Fruit fly (Drosophila melanogaster) whole organism, wandering third instar larva: ENCODE measurements around the gene CG14692.

Experiments
- Abd-B ChIP-seq: fragments of >200 bp; optimal IDR thresholded peaks from 2 replicates; lab custom pipeline; 2017; ENCODE audit warnings: missing biosample characterization, missing genetic modification characterization
- CG32264 ChIP-seq: fragments of 200-800 bp; sonication (Bioruptor generic); optimal IDR thresholded peaks from 2 replicates; lab custom pipeline; 2016; ENCODE audit warnings: missing biosample characterization, missing genetic modification characterization
- CG9705 ChIP-seq: fragments of 200-800 bp; sonication (Bioruptor generic); optimal IDR thresholded peaks from 2 replicates; lab custom pipeline; 2018; ENCODE audit warnings: missing biosample characterization, mild to moderate bottlenecking, missing genetic modification characterization
- CrebA ChIP-seq: fragments of 200-800 bp; sonication (Bioruptor generic); optimal IDR thresholded peaks from 2 replicates; lab custom pipeline; 2016; ENCODE audit warnings: missing biosample characterization, mild to moderate bottlenecking, missing genetic modification characterization, borderline replicate concordance
- Dfd ChIP-seq: fragments of >200 bp; optimal IDR thresholded peaks from 2 replicates; lab custom pipeline; 2017; ENCODE audit warnings: missing biosample characterization, missing genetic modification characterization
- Dif ChIP-seq: fragments of 200-275, 200-300 bp; sonication (Bioruptor generic); optimal IDR thresholded peaks from 2 replicates; lab custom pipeline; 2018; ENCODE audit warnings: missing biosample characterization, missing genetic modification characterization; ENCODE audit not compliant: partially characterized antibody
- GATAd ChIP-seq: sonication (Bioruptor generic); optimal IDR thresholded peaks from 2 replicates; lab custom pipeline; 2016; ENCODE audit warnings: missing biosample characterization, missing genetic modification characterization
- HLH106 ChIP-seq: fragments of 200-800 bp; optimal IDR thresholded peaks from 3 replicates; lab custom pipeline; 2019; ENCODE audit warnings: missing biosample characterization, mild to moderate bottlenecking, missing genetic modification characterization, moderate library complexity
- Hnf4 ChIP-seq: fragments of 200-800 bp; sonication (Bioruptor generic); optimal IDR thresholded peaks from 2 replicates; lab custom pipeline; 2016; ENCODE audit warnings: missing biosample characterization, mild to moderate bottlenecking, missing genetic modification characterization
- Hr78 ChIP-seq: fragments of >200 bp; optimal IDR thresholded peaks from 2 replicates; lab custom pipeline; 2017; ENCODE audit warnings: missing biosample characterization, missing genetic modification characterization
- Hr83 ChIP-seq: fragments of 200-300 bp; sonication (Bioruptor generic); optimal IDR thresholded peaks from 2 replicates; lab custom pipeline; 2016; ENCODE audit warnings: missing biosample characterization, mild to moderate bottlenecking, missing genetic modification characterization, moderate library complexity; ENCODE audit not compliant: poor library complexity, severe bottlenecking
- Jra ChIP-seq: sonication (Bioruptor generic); optimal IDR thresholded peaks from 2 replicates; lab custom pipeline; 2016; ENCODE audit warnings: missing biosample characterization, missing genetic modification characterization
- Mio ChIP-seq: sonication (Bioruptor generic); optimal IDR thresholded peaks from 2 replicates; lab custom pipeline; 2016; ENCODE audit warnings: missing biosample characterization, missing genetic modification characterization
- Myc ChIP-seq: fragments of >200 bp; optimal IDR thresholded peaks from 2 replicates; lab custom pipeline; 2017
- N ChIP-seq: fragments of >200 bp; optimal IDR thresholded peaks from 2 replicates; lab custom pipeline; 2018; ENCODE audit warnings: missing biosample characterization, missing external identifiers, missing genetic modification characterization
- OdsH ChIP-seq: fragments of 200-800 bp; sonication (Bioruptor generic); optimal IDR thresholded peaks from 2 replicates; lab custom pipeline; 2016; ENCODE audit warnings: missing biosample characterization, mild to moderate bottlenecking, missing genetic modification characterization
- Rel ChIP-seq, 2 experiments: fragments of 200-800 bp; sonication (Bioruptor generic) in 1 of 2; optimal IDR thresholded peaks; 2 replicates in 1 of 2; 3 replicates in 1 of 2; lab custom pipeline; 2016 to 2019; ENCODE audit warnings: mild to moderate bottlenecking in 2 of 2, missing biosample characterization in 2 of 2, missing genetic modification characterization in 2 of 2, moderate library complexity in 1 of 2
- Sp1 ChIP-seq: fragments of 200-800 bp; sonication (Bioruptor generic); optimal IDR thresholded peaks from 3 replicates; lab custom pipeline; 2019; ENCODE audit warnings: missing biosample characterization, mild to moderate bottlenecking, missing genetic modification characterization, moderate library complexity
- Vsx2 ChIP-seq: fragments of 200-300, 225-300 bp; sonication (Bioruptor generic); optimal IDR thresholded peaks from 2 replicates; lab custom pipeline; 2018; ENCODE audit warnings: missing biosample characterization, missing genetic modification characterization; ENCODE audit not compliant: partially characterized antibody
- br ChIP-seq: fragments of 200-800 bp; sonication (Bioruptor generic); optimal IDR thresholded peaks from 2 replicates; lab custom pipeline; 2016; ENCODE audit warnings: missing biosample characterization, missing genetic modification characterization
- brk ChIP-seq: fragments of 200-800 bp; sonication (Bioruptor generic); optimal IDR thresholded peaks from 2 replicates; lab custom pipeline; 2016; ENCODE audit warnings: missing biosample characterization, mild to moderate bottlenecking, missing genetic modification characterization
- dl ChIP-seq, 2 experiments: fragments of 175-275, 200-275 bp in 1 of 2; fragments of 200-275 bp in 1 of 2; sonication (Bioruptor generic); optimal IDR thresholded peaks; lab custom pipeline; 2018; ENCODE audit warnings: mild to moderate bottlenecking in 2 of 2, missing biosample characterization in 2 of 2, missing genetic modification characterization in 2 of 2, moderate library complexity in 2 of 2; ENCODE audit not compliant: partially characterized antibody in 2 of 2, insufficient read depth in 1 of 2
- dmrt93B ChIP-seq: fragments of 200-800 bp; sonication (Bioruptor generic); optimal IDR thresholded peaks from 2 replicates; lab custom pipeline; 2018; ENCODE audit warnings: missing biosample characterization, mild to moderate bottlenecking, missing genetic modification characterization
- dsf ChIP-seq: sonication (Bioruptor generic); optimal IDR thresholded peaks from 2 replicates; lab custom pipeline; 2016; ENCODE audit warnings: missing biosample characterization, missing genetic modification characterization, borderline replicate concordance
- ey ChIP-seq: fragments of 200-800 bp; sonication (Bioruptor generic); optimal IDR thresholded peaks from 2 replicates; lab custom pipeline; 2016; ENCODE audit warnings: missing biosample characterization, missing genetic modification characterization
- foxo ChIP-seq, 2 experiments: fragments of 200-800 bp; sonication (Bioruptor generic); optimal IDR thresholded peaks; 2 replicates in 1 of 2; 3 replicates in 1 of 2; lab custom pipeline; 2016 to 2017; ENCODE audit warnings: missing biosample characterization in 2 of 2, missing genetic modification characterization in 2 of 2
- fru ChIP-seq: fragments of 200-800 bp; sonication (Bioruptor generic); optimal IDR thresholded peaks from 3 replicates; lab custom pipeline; 2016; ENCODE audit warnings: missing biosample characterization, mild to moderate bottlenecking, missing genetic modification characterization
- h ChIP-seq: fragments of 200-800 bp; sonication (Bioruptor generic); optimal IDR thresholded peaks from 3 replicates; lab custom pipeline; 2016; ENCODE audit warnings: missing biosample characterization, mild to moderate bottlenecking, missing genetic modification characterization
- jim ChIP-seq: fragments of 175-275, 200-325 bp; sonication (Bioruptor generic); optimal IDR thresholded peaks from 2 replicates; lab custom pipeline; 2016; ENCODE audit warnings: missing biosample characterization, mild to moderate bottlenecking, missing genetic modification characterization
- lola ChIP-seq: fragments of >200 bp; optimal IDR thresholded peaks from 2 replicates; lab custom pipeline; 2017; ENCODE audit warnings: missing biosample characterization, missing genetic modification characterization
- pan ChIP-seq: fragments of >200 bp; optimal IDR thresholded peaks from 2 replicates; lab custom pipeline; 2017
- psq ChIP-seq: fragments of 200-800 bp; sonication (Bioruptor generic); optimal IDR thresholded peaks from 3 replicates; lab custom pipeline; 2017; ENCODE audit warnings: missing biosample characterization, mild to moderate bottlenecking, missing genetic modification characterization, moderate library complexity
- rgr ChIP-seq: fragments of 200-800 bp; sonication (Bioruptor generic); optimal IDR thresholded peaks from 3 replicates; lab custom pipeline; 2016; ENCODE audit warnings: missing biosample characterization, mild to moderate bottlenecking, missing genetic modification characterization
- sage ChIP-seq: fragments of 200-800 bp; sonication (Bioruptor generic); optimal IDR thresholded peaks from 2 replicates; lab custom pipeline; 2016; ENCODE audit warnings: missing biosample characterization, mild to moderate bottlenecking, missing genetic modification characterization
- sv ChIP-seq: fragments of 200-800 bp; sonication (Bioruptor generic); optimal IDR thresholded peaks from 3 replicates; lab custom pipeline; 2016; ENCODE audit warnings: missing biosample characterization, missing genetic modification characterization
- tai ChIP-seq: sonication (Bioruptor generic); optimal IDR thresholded peaks from 2 replicates; lab custom pipeline; 2016; ENCODE audit warnings: missing biosample characterization, missing genetic modification characterization
- usp ChIP-seq: fragments of >200 bp; optimal IDR thresholded peaks from 2 replicates; lab custom pipeline; 2017; ENCODE audit warnings: missing biosample characterization, missing genetic modification characterization
- woc ChIP-seq: sonication (Bioruptor generic); optimal IDR thresholded peaks from 2 replicates; lab custom pipeline; 2016; ENCODE audit warnings: missing biosample characterization, mild to moderate bottlenecking, missing genetic modification characterization

Gene CG14692

dm6 chr3R:10792604-10793003 is 11.2 kb downstream of the CG14692 start, which contains the start of gene CG14687:
TSS of gene CG14687 (plus strand) at chr3R:10792904.
- TF ChIP-seq HLH106 (tag; lab: Kevin White, UChicago) (no peak), CG32264 (GFP tag; lab: Kevin White, UChicago) (no peak), Rel (GFP tag; optimal IDR thresholded peaks at IDR 0.05; lab: Kevin White, UChicago) (no peak), Rel (tag; optimal IDR thresholded peaks at IDR 0.05; lab: Kevin White, UChicago) (no peak), Sp1 (GFP tag; lab: Kevin White, UChicago) (no peak), usp (GFP tag; lab: Kevin White, UChicago) (no peak), dsf (GFP tag; lab: Kevin White, UChicago) (no peak), h (GFP tag; lab: Kevin White, UChicago) (no peak), Hr78 (no peak), Abd-B (no peak), dl (GFP tag; optimal IDR thresholded peaks at IDR 0.05; lab: Kevin White, UChicago; ENCODE audit: insufficient read depth in 1 of 2, partially characterized antibody in 2 of 2) (no peak), rgr (GFP tag; lab: Kevin White, UChicago) (no peak)
- TF ChIP-seq, all 38 proteins: peak for 0

- peak; percentile 24 for TF ChIP-seq dsf (GFP tag; lab: Kevin White, UChicago)
- peak; percentile 79 for TF ChIP-seq Jra (GFP tag; lab: Kevin White, UChicago)
- no peak for TF ChIP-seq Dfd (GFP tag; lab: Kevin White, UChicago)
- peak; percentile 68 for TF ChIP-seq Hnf4 (GFP tag; lab: Kevin White, UChicago)
- TF ChIP-seq sage (GFP tag; lab: Kevin White, UChicago), result no peak
- TF ChIP-seq N (GFP tag; lab: Kevin White, UChicago), result no peak
- TF ChIP-seq Hr83 (GFP tag; lab: Kevin White, UChicago), result no peak
- peak; percentile 65 for TF ChIP-seq rgr (GFP tag; lab: Kevin White, UChicago)
- TF ChIP-seq sv (GFP tag; lab: Kevin White, UChicago), result peak; percentile 49
- peak; percentile 38 for TF ChIP-seq CG9705
- TF ChIP-seq Rel (GFP tag; optimal IDR thresholded peaks at IDR 0.05; lab: Kevin White, UChicago), result no peak
- TF ChIP-seq Rel (tag; optimal IDR thresholded peaks at IDR 0.05; lab: Kevin White, UChicago), result peak; percentile 35
- no peak for TF ChIP-seq brk (GFP tag; lab: Kevin White, UChicago)
- peak; percentile 62 for TF ChIP-seq Myc (lab: Kevin White, UChicago)
- TF ChIP-seq Abd-B, result no peak
- no peak for TF ChIP-seq dl (GFP tag; optimal IDR thresholded peaks at IDR 0.05; lab: Kevin White, UChicago; ENCODE audit: insufficient read depth in 1 of 2, partially characterized antibody in 2 of 2)
- no peak for TF ChIP-seq pan
- TF ChIP-seq HLH106 (tag; lab: Kevin White, UChicago), result peak; percentile 52
- TF ChIP-seq Vsx2, result no peak
- TF ChIP-seq tai (GFP tag; lab: Kevin White, UChicago), result no peak
- peak in 1 of 2 experiments; percentile 50 for TF ChIP-seq foxo (GFP tag; optimal IDR thresholded peaks at IDR 0.05; lab: Kevin White, UChicago)
- TF ChIP-seq Mio (GFP tag; lab: Kevin White, UChicago), result no peak
- TF ChIP-seq CrebA (GFP tag; lab: Kevin White, UChicago), result no peak
- peak; percentile 69 for TF ChIP-seq GATAd (GFP tag; lab: Kevin White, UChicago)
- no peak for TF ChIP-seq usp (GFP tag; lab: Kevin White, UChicago)
- no peak for TF ChIP-seq Dif
- peak; percentile 41 for TF ChIP-seq psq (GFP tag; lab: Kevin White, UChicago)
- TF ChIP-seq CG32264 (GFP tag; lab: Kevin White, UChicago), result peak; percentile 10
- TF ChIP-seq ey (GFP tag; lab: Kevin White, UChicago), result peak; percentile 57
- no peak for TF ChIP-seq lola (GFP tag; lab: Kevin White, UChicago)
- peak; percentile 53 for TF ChIP-seq br (GFP tag; lab: Kevin White, UChicago)
- peak; percentile 50 for TF ChIP-seq dmrt93B (GFP tag; lab: Kevin White, UChicago)
- TF ChIP-seq h (GFP tag; lab: Kevin White, UChicago), result peak; percentile 67
- TF ChIP-seq jim (GFP tag; lab: Kevin White, UChicago), result no peak
- TF ChIP-seq OdsH, result peak; percentile 35
- no peak for TF ChIP-seq Hr78
- peak; percentile 64 for TF ChIP-seq fru
- TF ChIP-seq Sp1 (GFP tag; lab: Kevin White, UChicago), result no peak
- TF ChIP-seq woc (GFP tag; lab: Kevin White, UChicago), result peak; percentile 66
Measured at dm6 chr3R:10788186-10788585, 15.6 kb downstream of the CG14692 start, which contains the start of the genes Art1 and Mcm5. TSS of gene Art1 (minus strand) at chr3R:10788226. TSS of gene Mcm5 (plus strand) at chr3R:10788524.
